Worm (Caenorhabditis elegans) whole organism, L4 larva: Measurements from ENCODE around the gene C16D9.6.

ENCODE experiments used
- R02D3.7 ChIP-seq: fragments of 150-350 bp; sonication (generic microtip); optimal IDR thresholded peaks from 3 replicates; lab custom pipeline; 2014; ENCODE audit warnings: missing biosample characterization, missing genetic modification characterization
- dmd-8 ChIP-seq: fragments of 200-800 bp; sonication (Bioruptor generic); IDR thresholded peaks from 2 replicates; pipeline ENCODE4 v1.3.6; 2022; ENCODE audit warnings: missing genetic modification characterization, missing compliant biosample characterization
- nhr-25 ChIP-seq: sonication (generic microtip); optimal IDR thresholded peaks from 2 replicates; lab custom pipeline; 2017; ENCODE audit warnings: missing genetic modification characterization, mild to moderate bottlenecking, missing compliant biosample characterization, antibody characterized with exemption, moderate library complexity, borderline replicate concordance; ENCODE audit not compliant: insufficient read depth
- pha-4 ChIP-seq, 2 experiments: fragments of 150-350 bp in 1 of 2; fragments of 200-800 bp in 1 of 2; sonication (Bioruptor generic) in 1 of 2; IDR thresholded peaks in 1 of 2; optimal IDR thresholded peaks in 1 of 2; 2 replicates each; pipeline versions ENCODE4 v1.3.6 to Lab custom; 2014 to 2022; ENCODE audit warnings: missing genetic modification characterization in 2 of 2, missing genetic modification reagents in 2 of 2, missing biosample characterization in 1 of 2, missing compliant biosample characterization in 1 of 2
- rbr-2 ChIP-seq: sonication (generic microtip); optimal IDR thresholded peaks from 2 replicates; lab custom pipeline; 2016; ENCODE audit warnings: missing genotype, missing genetic modification characterization, missing compliant biosample characterization
- unc-62 ChIP-seq, 3 experiments: fragments of 150-350 bp in 1 of 3; sonication (generic microtip); optimal IDR thresholded peaks in 2 of 3; peaks in 1 of 3; 1 replicate in 1 of 3; 2 replicates in 2 of 3; lab custom pipeline; 2014 to 2017; ENCODE audit warnings: missing biosample characterization in 3 of 3, missing genetic modification characterization in 3 of 3, missing genetic modification reagents in 3 of 3, missing genotype in 1 of 3

- no peak for TF ChIP-seq R02D3.7 (tag; lab: Kevin White, UChicago)
- TF ChIP-seq pha-4 (GFP tag; IDR thresholded peaks at IDR 0.05; lab: Robert Waterston, UW) = no peak
- no peak for TF ChIP-seq pha-4 (tag; optimal IDR thresholded peaks at IDR 0.05; lab: Kevin White, UChicago)
- no peak for TF ChIP-seq unc-62 (GFP tag; optimal IDR thresholded peaks at IDR 0.05 in 1 of 2; lab: Kevin White, UChicago)
- TF ChIP-seq unc-62 (tag; optimal IDR thresholded peaks at IDR 0.05; lab: Kevin White, UChicago) = no peak
- TF ChIP-seq rbr-2 (tag; lab: Kevin White, UChicago) = no peak
- TF ChIP-seq dmd-8 (GFP tag; lab: Robert Waterston, UW) = no peak
- no peak for TF ChIP-seq nhr-25
Measured at ce11 chrV:8238290-8238689, 11.8 kb downstream of the C16D9.6 start, which contains the start of gene rol-3.
